Fruit fly (Drosophila melanogaster) whole organism, adult: Measurements from ENCODE around the gene Cyp4g1.

Source experiments
- CG12768 ChIP-seq: fragments of 200-800 bp; sonication (Bioruptor generic); optimal IDR thresholded peaks from 2 replicates; lab custom pipeline; 2017; ENCODE audit warnings: missing biosample characterization, missing genetic modification characterization, mild to moderate bottlenecking, moderate library complexity, missing genetic modification reagents
- CG14711 ChIP-seq: fragments of 200-800 bp; sonication (Bioruptor generic); optimal IDR thresholded peaks from 2 replicates; lab custom pipeline; 2018; ENCODE audit warnings: missing biosample characterization, mild to moderate bottlenecking, missing genetic modification characterization, moderate library complexity
- CG1620 ChIP-seq: fragments of 200-800 bp; sonication (Bioruptor generic); optimal IDR thresholded peaks from 2 replicates; lab custom pipeline; 2016; ENCODE audit warnings: missing biosample characterization, missing genetic modification characterization
- CG33017 ChIP-seq: fragments of 200-800 bp; sonication (Bioruptor generic); optimal IDR thresholded peaks from 2 replicates; lab custom pipeline; 2018; ENCODE audit warnings: missing biosample characterization, mild to moderate bottlenecking, missing genetic modification characterization, moderate library complexity
- CG5204 ChIP-seq: fragments of 200-800 bp; sonication (Bioruptor generic); optimal IDR thresholded peaks from 2 replicates; lab custom pipeline; 2016; ENCODE audit warnings: missing biosample characterization, missing genetic modification characterization
- CG7045 ChIP-seq: fragments of 200-800 bp; sonication (Bioruptor generic); optimal IDR thresholded peaks from 2 replicates; lab custom pipeline; 2017; ENCODE audit warnings: missing biosample characterization, mild to moderate bottlenecking, missing genetic modification characterization
- CG7101 ChIP-seq: fragments of 200-800 bp; sonication (Bioruptor generic); optimal IDR thresholded peaks from 2 replicates; lab custom pipeline; 2018; ENCODE audit warnings: missing biosample characterization, mild to moderate bottlenecking, missing genetic modification characterization, moderate library complexity
- Mnt ChIP-seq: fragments of 200-800 bp; sonication (Bioruptor generic); optimal IDR thresholded peaks from 2 replicates; lab custom pipeline; 2016; ENCODE audit warnings: missing biosample characterization, mild to moderate bottlenecking, missing genetic modification characterization
- bab1 ChIP-seq: fragments of 200-800 bp; sonication (Bioruptor generic); optimal IDR thresholded peaks from 3 replicates; lab custom pipeline; 2019; ENCODE audit warnings: missing biosample characterization, mild to moderate bottlenecking, missing genetic modification characterization, moderate library complexity
- cic ChIP-seq: fragments of 200-800 bp; sonication (Bioruptor generic); optimal IDR thresholded peaks from 2 replicates; lab custom pipeline; 2017; ENCODE audit warnings: missing biosample characterization, mild to moderate bottlenecking, missing genetic modification characterization, moderate library complexity
- cnc ChIP-seq, 2 experiments: fragments of >200 bp; optimal IDR thresholded peaks; 2 replicates each; lab custom pipeline; 2017
- kay ChIP-seq: fragments of 200-800 bp; sonication (Bioruptor generic); peaks from one replicate; lab custom pipeline; 2016; ENCODE audit warnings: missing biosample characterization, missing genetic modification characterization, borderline replicate concordance
- tj ChIP-seq: fragments of 200-800 bp; sonication (Bioruptor generic); optimal IDR thresholded peaks from 3 replicates; lab custom pipeline; 2017; ENCODE audit warnings: missing biosample characterization, mild to moderate bottlenecking, missing genetic modification characterization, moderate library complexity

DNA sequence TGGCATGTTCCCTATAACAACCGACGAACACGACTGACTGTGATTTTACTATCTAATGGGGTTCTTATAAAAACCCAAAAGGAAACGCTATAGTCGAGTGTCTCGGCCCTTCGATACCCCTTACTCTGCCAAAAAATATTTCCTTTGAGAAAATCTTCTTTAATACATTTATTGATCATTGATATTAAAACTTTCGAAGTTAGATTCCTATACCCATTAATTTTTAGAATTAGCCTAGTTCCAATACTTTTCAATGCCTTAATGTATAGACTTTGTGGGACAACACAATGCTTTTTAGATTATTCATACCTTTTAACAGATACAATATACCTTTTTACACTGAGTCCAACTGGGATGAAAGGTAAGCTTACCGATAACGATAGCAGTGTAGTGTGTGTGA is 31.7 kb downstream of the Cyp4g1 start, which contains the start of gene Pgcl:
- no peak for TF ChIP-seq tj
- no peak for TF ChIP-seq CG7101 (tag; lab: Kevin White, UChicago)
- TF ChIP-seq Mnt (GFP tag; lab: Kevin White, UChicago), result no peak
- TF ChIP-seq bab1 (GFP tag; lab: Kevin White, UChicago), result no peak
- no peak for TF ChIP-seq CG14711 (tag; lab: Kevin White, UChicago)
- no peak for TF ChIP-seq kay (GFP tag; lab: Kevin White, UChicago)
- TF ChIP-seq CG33017, result no peak
- no peak for TF ChIP-seq cnc (optimal IDR thresholded peaks at IDR 0.05; lab: Kevin White, UChicago)
- TF ChIP-seq CG5204 (GFP tag; lab: Kevin White, UChicago), result no peak
- no peak for TF ChIP-seq CG12768 (GFP tag; lab: Kevin White, UChicago)
- no peak for TF ChIP-seq CG1620 (GFP tag; lab: Kevin White, UChicago)
- no peak for TF ChIP-seq cic (GFP tag; lab: Kevin White, UChicago)
- TF ChIP-seq CG7045 (GFP tag; lab: Kevin White, UChicago), result no peak
